Worm (Caenorhabditis elegans) whole organism, L1 larva: ENCODE measurements around the gene Y53G8B.2.

Experiments used
- C16A3.4 ChIP-seq: fragments of 150-350 bp; optimal IDR thresholded peaks from 2 replicates; lab custom pipeline; 2014; ENCODE audit warnings: missing biosample characterization, missing genetic modification characterization
- efl-1 ChIP-seq, 4 experiments: fragments of 150-350 bp; optimal IDR thresholded peaks in 3 of 4; peaks in 1 of 4; 1 replicate in 1 of 4; 2 replicates in 3 of 4; lab custom pipeline; 2014; ENCODE audit warnings: missing biosample characterization in 2 of 4, missing genetic modification characterization in 2 of 4, missing genetic modification reagents in 2 of 4
- elt-3 ChIP-seq, 6 experiments: fragments of 150-350 bp in 1 of 6; sonication (generic microtip); optimal IDR thresholded peaks; 2 replicates each; lab custom pipeline; 2017 to 2018; ENCODE audit warnings: missing biosample characterization in 6 of 6, missing genetic modification characterization in 6 of 6, inconsistent platforms in 1 of 6
- irx-1 ChIP-seq: sonication (generic microtip); optimal IDR thresholded peaks from 2 replicates; lab custom pipeline; 2016; ENCODE audit warnings: missing genetic modification characterization, missing compliant biosample characterization
- lin-14 ChIP-seq: fragments of 200-800 bp; sonication (Bioruptor generic); optimal IDR thresholded peaks from 2 replicates; lab custom pipeline; 2018; ENCODE audit warnings: mild to moderate bottlenecking, missing genetic modification characterization, moderate library complexity, missing compliant biosample characterization
- nhr-19 ChIP-seq: fragments of 200-800 bp; sonication (Bioruptor generic); conservative IDR thresholded peaks from 2 replicates; pipeline ENCODE4 v1.3.6; 2022; ENCODE audit warnings: missing genetic modification characterization, missing compliant biosample characterization
- nhr-90 ChIP-seq: sonication (generic microtip); optimal IDR thresholded peaks from 2 replicates; lab custom pipeline; 2016; ENCODE audit warnings: mild to moderate bottlenecking, missing genetic modification characterization, missing compliant biosample characterization; ENCODE audit not compliant: poor library complexity
- pag-3 ChIP-seq: sonication (generic microtip); optimal IDR thresholded peaks from 2 replicates; lab custom pipeline; 2017; ENCODE audit warnings: missing genetic modification characterization, mild to moderate bottlenecking, missing compliant biosample characterization, antibody characterized with exemption, borderline replicate concordance; ENCODE audit not compliant: insufficient read depth
- swsn-7 ChIP-seq: sonication (generic microtip); optimal IDR thresholded peaks from 2 replicates; lab custom pipeline; 2016; ENCODE audit warnings: missing genetic modification characterization, missing compliant biosample characterization

Gene Y53G8B.2

DNA sequence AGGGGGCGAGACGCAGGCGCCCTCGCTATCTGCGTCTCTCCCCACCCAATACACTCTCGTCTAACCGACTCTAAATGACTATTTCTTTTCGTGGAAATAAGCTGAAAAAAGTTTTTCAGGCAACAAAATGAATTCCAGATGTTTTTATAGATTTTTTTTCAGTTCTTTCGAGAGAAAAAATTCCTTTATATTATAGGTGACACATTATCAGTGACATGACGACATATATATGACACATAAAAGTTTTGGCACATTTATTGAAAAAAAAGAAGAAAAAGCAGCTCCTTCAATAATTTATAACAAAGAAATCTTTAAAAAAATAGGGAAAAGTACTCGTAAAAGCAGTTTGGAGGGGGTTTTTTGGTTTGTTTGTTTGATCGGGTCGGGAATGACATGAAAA, 43.5 kb downstream of the Y53G8B.2 start, which contains the start of gene fipr-29:
Gene fipr-29 (minus strand): TSS at position 101 of the 400 bp plus-strand sequence.
- no peak for TF ChIP-seq elt-3 (tag; optimal IDR thresholded peaks at IDR 0.05; lab: Kevin White, UChicago)
- no peak for TF ChIP-seq efl-1 (optimal IDR thresholded peaks at IDR 0.05; lab: Kevin White, UChicago)
- peak in 1 of 2 experiments; percentile 19 for TF ChIP-seq efl-1 (GFP tag; optimal IDR thresholded peaks at IDR 0.05 in 1 of 2; lab: Kevin White, UChicago)
- TF ChIP-seq swsn-7 (tag; lab: Kevin White, UChicago): no peak

DNA sequence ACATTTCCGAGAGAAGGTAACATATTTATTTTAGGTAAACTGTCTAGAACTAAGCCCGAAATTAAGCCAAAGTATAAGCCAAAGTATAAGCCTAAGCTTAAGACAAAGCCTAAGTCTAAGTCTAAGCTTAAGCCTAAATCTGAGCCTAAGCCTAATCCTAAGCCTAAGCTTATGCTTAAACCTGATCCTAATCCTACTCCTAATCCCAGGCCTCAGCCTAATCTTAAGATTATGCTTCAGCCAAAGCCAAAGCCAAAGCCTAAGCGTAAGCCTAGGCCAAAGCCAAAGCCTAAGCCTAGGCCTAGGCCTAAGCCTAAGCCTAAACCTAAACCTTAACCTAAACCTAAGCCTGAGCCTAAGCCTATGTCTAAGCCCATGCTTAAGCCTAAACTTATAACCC, 47.9 kb downstream of the Y53G8B.2 start:
- TF ChIP-seq C16A3.4 (tag; lab: Kevin White, UChicago): no peak
- TF ChIP-seq nhr-19 (GFP tag; lab: Robert Waterston, UW): no peak
- TF ChIP-seq pag-3 (tag; lab: Kevin White, UChicago): no peak
- TF ChIP-seq irx-1 (tag; lab: Kevin White, UChicago): no peak
- TF ChIP-seq nhr-90: no peak
- TF ChIP-seq lin-14 (GFP tag; lab: Kevin White, UChicago): no peak
